Fruit fly (Drosophila melanogaster) whole organism, wandering third instar larva: ENCODE data around the gene mthl15.

ENCODE experiments used
- CG32264 ChIP-seq: fragments of 200-800 bp; sonication (Bioruptor generic); optimal IDR thresholded peaks from 2 replicates; lab custom pipeline; 2016; ENCODE audit warnings: missing biosample characterization, missing genetic modification characterization
- Jra ChIP-seq: sonication (Bioruptor generic); optimal IDR thresholded peaks from 2 replicates; lab custom pipeline; 2016; ENCODE audit warnings: missing biosample characterization, missing genetic modification characterization
- Sp1 ChIP-seq: fragments of 200-800 bp; sonication (Bioruptor generic); optimal IDR thresholded peaks from 3 replicates; lab custom pipeline; 2019; ENCODE audit warnings: missing biosample characterization, mild to moderate bottlenecking, missing genetic modification characterization, moderate library complexity

- TF ChIP-seq Jra (GFP tag; lab: Kevin White, UChicago) (no peak), Sp1 (GFP tag; lab: Kevin White, UChicago) (no peak), CG32264 (GFP tag; lab: Kevin White, UChicago) (no peak)
Measured at dm6 chr2L:10208799-10209794, 29.0 kb downstream of the mthl15 start, which contains the start of gene CG5731.
